Worm (Caenorhabditis elegans): ENCODE data around the gene cyn-9.

ce11 chrIII:3726443-3726842 lies 27.0 kb upstream of the cyn-9 start, which contains the start of gene gldi-5:
- TF ChIP-seq pha-4 (tag; optimal IDR thresholded peaks at IDR 0.05) (no peak), ref-2 (tag; optimal IDR thresholded peaks at IDR 0.05) (no peak), fkh-10 (GFP tag; optimal IDR thresholded peaks at IDR 0.05) (no peak), che-1 (tag; optimal IDR thresholded peaks at IDR 0.05) (no peak), F13H6.1 (tag; optimal IDR thresholded peaks at IDR 0.05) (no peak), pqm-1 (tag; optimal IDR thresholded peaks at IDR 0.05) (no peak), hlh-15 (tag; optimal IDR thresholded peaks at IDR 0.05) (no peak)

All from whole organism, late embryonic.